Worm (Caenorhabditis elegans): ENCODE results near the gene F22B3.8.
A peak's percentile ranks its signal among the peaks of the same experiment; 100 is the strongest.
"Not testable (repeated sequence)": the region's sequence is repeated elsewhere in the genome, so short reads cannot be mapped to it uniquely, and the experiment has no call there.

Gene F22B3.8

DNA sequence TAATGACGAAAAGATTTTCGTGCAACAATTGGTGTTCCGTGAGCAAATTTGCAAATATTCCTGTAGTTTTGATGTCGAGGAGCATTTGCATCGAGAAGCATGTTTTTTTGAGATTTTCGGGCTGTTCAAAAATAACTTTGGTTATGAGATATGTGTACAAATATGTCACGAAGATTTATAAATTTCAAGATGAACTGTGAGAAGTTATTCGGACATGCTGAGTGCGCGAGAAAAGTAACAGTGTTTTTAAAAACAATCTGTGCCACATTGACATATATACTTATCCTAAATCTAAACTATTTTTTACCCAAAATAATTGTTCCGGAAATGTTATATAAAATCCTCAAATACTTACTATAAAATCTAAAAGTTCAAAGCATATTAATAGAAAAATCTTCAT is 3.0 kb downstream of the F22B3.8 start, which contains the start of gene F22B3.7:
Gene F22B3.7, minus strand, starts transcription at position 101 of the 400 bp plus-strand sequence.
- no peak for TF ChIP-seq tbx-8 (GFP tag; optimal IDR thresholded peaks at IDR 0.05)
- no peak for TF ChIP-seq nhr-12 (tag; optimal IDR thresholded peaks at IDR 0.05)

DNA sequence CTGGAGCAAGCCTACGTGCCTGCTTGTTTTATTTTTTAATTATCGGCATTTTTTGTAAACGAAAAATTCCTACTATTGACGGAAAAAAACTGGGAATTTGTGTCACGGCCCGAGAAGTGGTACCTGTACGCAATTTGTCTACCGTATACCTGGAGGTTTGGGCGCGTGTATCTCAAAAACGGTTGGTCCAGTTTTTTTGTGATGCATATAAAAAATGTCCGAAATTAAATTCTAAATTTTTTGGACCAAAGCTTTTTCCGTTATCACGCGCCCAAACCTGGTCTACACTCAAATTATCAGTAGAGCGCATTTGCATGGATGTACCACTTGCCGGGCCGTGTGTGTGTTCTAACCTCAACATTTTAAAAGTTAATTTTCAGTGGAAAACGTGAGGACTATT is 8.0 kb downstream of the F22B3.8 start, which contains the start of gene F22B3.5:
Gene F22B3.5, minus strand, starts transcription at position 101 of the 400 bp plus-strand sequence.
- not testable (repeated sequence) for TF ChIP-seq blmp-1, M03D4.4, nhr-12 (tag; optimal IDR thresholded peaks at IDR 0.05)

DNA sequence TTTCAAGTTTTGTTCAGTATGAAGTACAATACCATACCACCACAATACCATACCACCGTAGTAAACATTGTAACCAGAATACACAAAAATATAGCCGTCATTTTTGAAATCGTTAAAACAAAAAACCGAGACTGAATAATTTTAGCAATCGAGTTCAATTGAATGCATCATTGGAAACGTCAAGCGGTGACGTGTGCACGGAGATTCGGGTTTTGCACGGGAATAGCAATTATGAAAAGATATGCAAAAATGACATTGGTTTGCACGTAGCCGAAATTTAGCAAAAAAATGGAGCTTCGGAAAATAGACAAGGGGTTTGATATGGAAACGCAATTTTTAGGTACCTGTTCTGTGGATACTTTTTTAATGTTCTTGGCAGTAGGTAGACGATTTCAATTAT is 9.8 kb downstream of the F22B3.8 start, which contains the start of gene F22B3.10:
Gene F22B3.10, minus strand, starts transcription at position 101 of the 400 bp plus-strand sequence.
- TF ChIP-seq bed-3 (GFP tag; optimal IDR thresholded peaks at IDR 0.05) (no peak), ceh-43 (GFP tag; optimal IDR thresholded peaks at IDR 0.05) (no peak), unc-120 (tag; optimal IDR thresholded peaks at IDR 0.05; ENCODE audit: poor library complexity, severe bottlenecking) (no peak), mab-5 (tag; optimal IDR thresholded peaks at IDR 0.05) (no peak), mls-2 (tag; optimal IDR thresholded peaks at IDR 0.05) (no peak), ceh-39 (tag; optimal IDR thresholded peaks at IDR 0.05) (no peak), sptf-1 (tag; optimal IDR thresholded peaks at IDR 0.05) (no peak), nhr-12 (tag; optimal IDR thresholded peaks at IDR 0.05) (no peak), M03D4.4 (tag; optimal IDR thresholded peaks at IDR 0.05) (no peak), lin-32 (GFP tag; optimal IDR thresholded peaks at IDR 0.05) (no peak), lsy-2 (tag; optimal IDR thresholded peaks at IDR 0.05) (no peak), hlh-1 (tag; optimal IDR thresholded peaks at IDR 0.05) (no peak), elt-1 (tag; optimal IDR thresholded peaks at IDR 0.05; ENCODE audit: borderline replicate concordance, insufficient read depth) (no peak), ham-2 (GFP tag; optimal IDR thresholded peaks at IDR 0.05) (no peak), blmp-1 (tag; optimal IDR thresholded peaks at IDR 0.05) (no peak), ceh-83 (GFP tag; optimal IDR thresholded peaks at IDR 0.05) (no peak), flh-1 (GFP tag; optimal IDR thresholded peaks at IDR 0.05) (no peak), nhr-2 (tag; optimal IDR thresholded peaks at IDR 0.05) (no peak), lin-13 (tag; optimal IDR thresholded peaks at IDR 0.05) (no peak), ces-1 (GFP tag; optimal IDR thresholded peaks at IDR 0.05) (no peak)

DNA sequence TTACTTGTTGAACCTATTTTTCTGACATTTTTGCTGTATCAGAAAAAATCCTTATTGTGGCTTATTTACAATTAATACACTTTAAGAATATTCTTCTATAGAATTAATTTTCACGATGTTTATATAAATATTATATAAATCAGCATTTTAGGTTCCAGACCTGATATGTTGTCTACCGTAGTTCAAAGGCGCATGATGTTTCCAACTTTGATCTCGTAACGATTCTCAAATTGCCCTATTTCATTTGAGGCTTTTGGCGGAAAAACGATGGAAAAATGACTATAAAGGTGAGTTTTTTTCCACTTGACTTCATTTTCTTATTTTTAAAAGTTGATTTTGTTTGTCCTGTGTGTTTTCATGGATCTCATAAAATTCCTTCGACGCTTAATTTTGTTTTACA is 14.6 kb downstream of the F22B3.8 start, which contains the start of gene gfat-2:
Gene gfat-2, plus strand, starts transcription at position 145 of the 400 bp plus-strand sequence.
- no peak for TF ChIP-seq nhr-28 (tag; optimal IDR thresholded peaks at IDR 0.05)
- TF ChIP-seq ceh-43 (GFP tag; optimal IDR thresholded peaks at IDR 0.05): no peak
- no peak for TF ChIP-seq nhr-76 (tag; optimal IDR thresholded peaks at IDR 0.05)
- TF ChIP-seq drap-1 (GFP tag; optimal IDR thresholded peaks at IDR 0.05): no peak
- TF ChIP-seq ceh-39 (tag; optimal IDR thresholded peaks at IDR 0.05): no peak
- no peak for TF ChIP-seq unc-39 (tag; optimal IDR thresholded peaks at IDR 0.05)
- TF ChIP-seq nhr-237 (tag; optimal IDR thresholded peaks at IDR 0.05): no peak

ce11 chrIV:11406744-11407690 is 17.7 kb downstream of the F22B3.8 start, which contains the start of the genes his-63 and his-64:
his-63 (minus strand) TSS chrIV:11406861.
his-64 (plus strand) TSS chrIV:11407116.
- TF ChIP-seq tbx-8 (GFP tag; optimal IDR thresholded peaks at IDR 0.05): peak; percentile 12
- peak; percentile 3 for TF ChIP-seq M03D4.4 (tag; optimal IDR thresholded peaks at IDR 0.05)
- TF ChIP-seq lin-13 (tag; optimal IDR thresholded peaks at IDR 0.05): peak; percentile 31
- TF ChIP-seq cnd-1 (tag; optimal IDR thresholded peaks at IDR 0.05): peak; percentile 52
- TF ChIP-seq sem-2 (GFP tag; optimal IDR thresholded peaks at IDR 0.05): peak; percentile 42

Data from whole organism, mixed stage, embryonic.